Worm (Caenorhabditis elegans): ENCODE data around the gene fbxb-119.

fbxb-119 gene

DNA sequence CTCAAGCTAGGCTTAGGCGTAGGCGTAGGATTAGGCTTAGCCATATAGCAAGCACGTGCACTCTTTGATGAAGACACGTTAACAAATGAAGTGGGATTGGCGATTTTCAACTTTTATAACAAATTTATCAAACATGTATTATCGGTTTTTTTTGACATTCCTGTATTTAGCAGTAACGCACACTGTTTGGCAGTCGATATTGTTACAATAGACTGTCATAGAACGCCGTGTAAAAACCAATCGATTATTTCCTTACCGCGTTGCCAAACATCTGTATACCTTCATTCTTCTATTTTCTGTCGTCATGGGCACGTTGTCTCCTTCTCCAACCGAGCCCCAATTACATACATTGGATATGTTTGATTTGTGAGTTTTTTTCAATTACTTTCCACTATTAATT lies at the start of gene fbxb-119:
fbxb-119 (plus strand) TSS at position 301 of the 400 bp plus-strand sequence.
- no peak for TF ChIP-seq nhr-23 (tag; optimal IDR thresholded peaks at IDR 0.05)
- TF ChIP-seq egl-5 (tag; optimal IDR thresholded peaks at IDR 0.05) = no peak
- TF ChIP-seq nfya-1 (tag; optimal IDR thresholded peaks at IDR 0.05; ENCODE audit: insufficient read depth) = no peak
- TF ChIP-seq fos-1 (tag; optimal IDR thresholded peaks at IDR 0.05) = no peak
- no peak for TF ChIP-seq nhr-77 (tag; optimal IDR thresholded peaks at IDR 0.05)
- no peak for TF ChIP-seq nhr-28 (tag; optimal IDR thresholded peaks at IDR 0.05)
- TF ChIP-seq nhr-67 (tag; optimal IDR thresholded peaks at IDR 0.05) = no peak
- no peak for TF ChIP-seq nhr-43 (tag; optimal IDR thresholded peaks at IDR 0.05; ENCODE audit: poor library complexity, severe bottlenecking)
- no peak for TF ChIP-seq unc-62 (GFP tag; optimal IDR thresholded peaks at IDR 0.05)
- no peak for TF ChIP-seq zag-1 (tag; optimal IDR thresholded peaks at IDR 0.05)
- TF ChIP-seq elt-2 (tag; optimal IDR thresholded peaks at IDR 0.05) = no peak
- TF ChIP-seq skn-1 (tag; optimal IDR thresholded peaks at IDR 0.05) = no peak
- no peak for TF ChIP-seq lin-39 (tag; optimal IDR thresholded peaks at IDR 0.05)
- no peak for TF ChIP-seq jun-1 (tag; optimal IDR thresholded peaks at IDR 0.05)
- TF ChIP-seq ztf-4 (tag; optimal IDR thresholded peaks at IDR 0.05) = no peak
- TF ChIP-seq fkh-2 (tag; optimal IDR thresholded peaks at IDR 0.05) = no peak
- no peak for TF ChIP-seq pha-4 (tag; optimal IDR thresholded peaks at IDR 0.05)

DNA sequence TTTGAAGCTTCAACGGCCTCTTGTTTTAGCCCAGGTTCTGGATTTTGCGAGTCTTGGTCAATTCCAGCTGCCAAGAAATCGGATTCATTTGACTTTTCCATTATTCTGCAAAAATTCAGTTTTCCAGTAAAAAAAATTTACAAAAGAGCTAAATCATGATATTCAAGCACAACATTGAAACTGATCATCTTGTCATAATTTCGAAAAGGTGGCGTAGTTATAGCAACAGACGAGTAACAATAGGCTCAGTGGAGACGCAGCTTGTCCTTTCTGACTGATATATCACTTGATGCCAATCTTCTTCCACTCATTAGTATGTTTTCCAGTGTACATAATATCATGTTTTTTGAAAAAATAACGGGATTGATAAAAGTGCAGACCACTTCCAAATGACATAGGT lies 49.7 kb upstream of the fbxb-119 start, which contains the start of gene fbxa-213:
fbxa-213 (minus strand) TSS at position 101 of the 400 bp plus-strand sequence.
- TF ChIP-seq fkh-2 (tag; optimal IDR thresholded peaks at IDR 0.05) = no peak
- TF ChIP-seq mdl-1 (tag; optimal IDR thresholded peaks at IDR 0.05) = no peak

DNA sequence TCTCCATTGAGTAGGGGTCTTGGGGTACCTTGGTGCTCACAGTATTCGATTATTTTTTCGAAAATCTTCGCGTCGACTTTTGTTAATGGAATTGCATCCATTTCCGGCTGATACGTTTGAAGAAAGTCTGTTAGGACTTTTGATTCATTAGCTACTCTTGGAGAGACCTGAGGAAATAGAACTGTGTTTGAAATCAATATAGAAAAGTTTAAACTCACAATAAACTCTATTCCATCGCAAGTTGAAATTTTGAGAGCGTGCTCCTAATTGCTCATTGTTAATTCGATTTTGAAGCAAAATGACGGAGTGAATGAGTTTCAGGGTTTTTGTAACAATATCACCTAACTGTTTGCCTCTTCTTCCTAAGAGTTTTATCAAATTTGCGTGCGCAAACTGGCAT lies 48.5 kb upstream of the fbxb-119 start, which contains the start of gene skr-6:
skr-6 (minus strand) TSS at position 101 of the 400 bp plus-strand sequence.
- TF ChIP-seq hmg-11 (tag; optimal IDR thresholded peaks at IDR 0.05) (no peak), elt-3 (tag; optimal IDR thresholded peaks at IDR 0.05) (no peak), nhr-76 (tag; optimal IDR thresholded peaks at IDR 0.05) (no peak), egl-27 (tag; optimal IDR thresholded peaks at IDR 0.05) (no peak), nhr-67 (tag; optimal IDR thresholded peaks at IDR 0.05) (no peak), nhr-25 (tag; optimal IDR thresholded peaks at IDR 0.05) (no peak), tbx-2 (tag; optimal IDR thresholded peaks at IDR 0.05) (no peak), eor-1 (tag; optimal IDR thresholded peaks at IDR 0.05) (no peak), ceh-28 (tag; optimal IDR thresholded peaks at IDR 0.05) (no peak), nhr-12 (tag; optimal IDR thresholded peaks at IDR 0.05) (no peak), unc-62 (GFP tag; optimal IDR thresholded peaks at IDR 0.05) (no peak), nfya-1 (tag; optimal IDR thresholded peaks at IDR 0.05; ENCODE audit: insufficient read depth) (no peak), daf-12 (tag; optimal IDR thresholded peaks at IDR 0.05) (no peak), unc-39 (tag; optimal IDR thresholded peaks at IDR 0.05) (no peak), fos-1 (tag; optimal IDR thresholded peaks at IDR 0.05) (no peak), snpc-4 (tag; optimal IDR thresholded peaks at IDR 0.05) (no peak), nhr-43 (tag; optimal IDR thresholded peaks at IDR 0.05; ENCODE audit: poor library complexity, severe bottlenecking) (no peak), pha-4 (tag; optimal IDR thresholded peaks at IDR 0.05) (no peak)

- no peak for TF ChIP-seq egl-5 (tag; optimal IDR thresholded peaks at IDR 0.05)
- TF ChIP-seq nhr-43 (tag; optimal IDR thresholded peaks at IDR 0.05; ENCODE audit: poor library complexity, severe bottlenecking) = no peak
These were observed 48.0 kb upstream of the fbxb-119 start, which contains the start of gene Y37H2C.4 for ce11 chrV:18270403-18270802. Y37H2C.4 (plus strand) TSS chrV:18270703.

ce11 chrV:18280778-18281177 lies 37.6 kb upstream of the fbxb-119 start, which contains the start of gene Y51A2A.16:
Y51A2A.16 (minus strand) TSS chrV:18280878.
- TF ChIP-seq mml-1 (tag; optimal IDR thresholded peaks at IDR 0.05) (no peak), elt-1 (tag; optimal IDR thresholded peaks at IDR 0.05) (no peak), nhr-76 (tag; optimal IDR thresholded peaks at IDR 0.05) (no peak), ceh-28 (tag; optimal IDR thresholded peaks at IDR 0.05) (no peak), aly-2 (tag; optimal IDR thresholded peaks at IDR 0.05) (no peak), ceh-82 (tag; optimal IDR thresholded peaks at IDR 0.05) (no peak), fkh-2 (tag; optimal IDR thresholded peaks at IDR 0.05) (no peak), egl-5 (tag; optimal IDR thresholded peaks at IDR 0.05) (no peak)
